Fruit fly (Drosophila melanogaster): ENCODE data around the gene msopa.

DNA sequence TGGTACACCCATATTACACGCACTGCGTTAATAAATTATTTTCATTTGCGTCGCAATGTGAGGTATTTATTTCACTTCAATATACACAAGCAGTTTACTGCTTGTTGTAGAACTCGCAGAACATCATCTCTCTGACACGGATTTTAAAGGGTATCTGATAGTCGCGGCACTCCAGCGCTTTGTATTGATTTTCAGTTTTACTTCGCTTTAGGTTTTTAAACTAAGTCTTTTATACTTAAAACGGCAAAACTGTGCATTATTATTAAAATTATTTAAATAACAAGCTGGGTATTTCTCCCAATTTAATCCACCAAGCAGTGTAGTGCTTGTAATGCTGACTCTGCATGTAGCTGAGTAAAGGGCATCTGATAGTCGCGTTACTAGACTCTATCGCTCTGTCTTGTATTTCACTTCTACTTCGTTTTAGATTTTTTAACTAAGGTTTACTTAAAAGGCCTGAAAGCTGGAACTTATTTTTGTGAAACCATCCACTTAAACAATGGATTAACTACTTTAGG, 670 bp downstream of the msopa start:
- TF ChIP-seq Mnt (GFP tag; optimal IDR thresholded peaks at IDR 0.05) (no peak), CG33017 (tag; optimal IDR thresholded peaks at IDR 0.05) (no peak), CG1620 (GFP tag; optimal IDR thresholded peaks at IDR 0.05) (no peak), CG7101 (tag; optimal IDR thresholded peaks at IDR 0.05) (no peak), CG14711 (tag; optimal IDR thresholded peaks at IDR 0.05) (no peak), Crg-1 (GFP tag; optimal IDR thresholded peaks at IDR 0.05) (no peak), CG11617 (GFP tag; optimal IDR thresholded peaks at IDR 0.05) (no peak), Clk (GFP tag; optimal IDR thresholded peaks at IDR 0.05) (no peak), CG7045 (GFP tag; optimal IDR thresholded peaks at IDR 0.05) (no peak), Hr96 (GFP tag; optimal IDR thresholded peaks at IDR 0.05) (no peak), toe (GFP tag; optimal IDR thresholded peaks at IDR 0.05) (no peak), bab1 (GFP tag; optimal IDR thresholded peaks at IDR 0.05) (no peak), pad (GFP tag; optimal IDR thresholded peaks at IDR 0.05) (no peak), kay (GFP tag; ENCODE audit: borderline replicate concordance) (no peak)

All from whole organism, adult.